Worm (Caenorhabditis elegans): Measurements from ENCODE around the gene lag-1.
A peak's percentile ranks its signal among the peaks of the same experiment; 100 is the strongest.

Gene lag-1

DNA sequence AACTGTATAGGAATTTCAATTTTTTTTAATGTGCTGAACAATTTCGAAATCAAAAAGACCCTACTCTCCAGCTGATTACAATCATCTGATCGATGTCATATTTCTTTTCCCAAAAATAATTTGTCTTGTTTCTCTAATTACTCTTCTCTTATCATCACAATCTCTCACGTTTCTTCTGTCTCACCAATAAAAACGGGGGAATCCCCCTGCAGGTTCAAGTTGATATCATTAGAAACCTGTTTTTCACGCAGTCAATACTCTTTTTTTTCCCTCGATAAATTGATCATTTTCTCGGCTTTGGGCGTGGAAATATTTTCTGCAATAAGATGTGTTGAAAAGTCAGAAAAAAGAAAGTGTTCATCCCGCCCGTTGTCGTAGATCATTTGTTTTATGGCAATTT, 4.6 kb downstream of the lag-1 start (continued):
- TF ChIP-seq lin-35 (GFP tag; optimal IDR thresholded peaks at IDR 0.05) = no peak
- TF ChIP-seq lin-54 (GFP tag; optimal IDR thresholded peaks at IDR 0.05) = no peak
- TF ChIP-seq athp-1 (tag; optimal IDR thresholded peaks at IDR 0.05) = no peak
- TF ChIP-seq hmg-1.2 (GFP tag; IDR thresholded peaks at IDR 0.05) = no peak
- no peak for TF ChIP-seq nfyb-1 (GFP tag; IDR thresholded peaks at IDR 0.05)
- TF ChIP-seq snpc-4 (GFP tag; optimal IDR thresholded peaks at IDR 0.05) = no peak
- TF ChIP-seq snpc-4 (tag; optimal IDR thresholded peaks at IDR 0.05) = peak in 1 of 4 experiments; percentile 46
- TF ChIP-seq K11D2.4 (GFP tag; IDR thresholded peaks at IDR 0.05) = peak; percentile 56; the same call in 1 of the 2 replicates
- TF ChIP-seq F22D6.2 (tag; optimal IDR thresholded peaks at IDR 0.05) = no peak
- TF ChIP-seq attf-5 (GFP tag; optimal IDR thresholded peaks at IDR 0.05) = peak; percentile 45
- no peak for TF ChIP-seq rcor-1 (GFP tag; IDR thresholded peaks at IDR 0.05)
- TF ChIP-seq tlf-1 (GFP tag; optimal IDR thresholded peaks at IDR 0.05) = no peak
- no peak for TF ChIP-seq pbrm-1 (GFP tag; IDR thresholded peaks at IDR 0.05)
- TF ChIP-seq B0019.2 (GFP tag; conservative IDR thresholded peaks at IDR 0.05) = no peak

ce11 chrIV:6104446-6104845, 9.2 kb downstream of the lag-1 start:
- TF ChIP-seq zfh-2 (GFP tag; conservative IDR thresholded peaks at IDR 0.05) (peak; percentile 73), hmg-1.2 (GFP tag; IDR thresholded peaks at IDR 0.05) (peak; percentile 7; the same call in 1 of the 2 replicates), F55B11.4 (tag; optimal IDR thresholded peaks at IDR 0.05; ENCODE audit: borderline replicate concordance, insufficient read depth) (no peak), ztf-28 (GFP tag; IDR thresholded peaks at IDR 0.05) (no peak), bed-1 (GFP tag; IDR thresholded peaks at IDR 0.05) (no peak), efl-1 (GFP tag; optimal IDR thresholded peaks at IDR 0.05) (no peak), cebp-1 (GFP tag; IDR thresholded peaks at IDR 0.05) (no peak), cebp-1 (tag; optimal IDR thresholded peaks at IDR 0.05) (no peak), lin-26 (GFP tag; IDR thresholded peaks at IDR 0.05) (no peak), mcd-1 (GFP tag; IDR thresholded peaks at IDR 0.05) (no peak), Y53G8AR.9 (GFP tag; conservative IDR thresholded peaks at IDR 0.05) (no peak), dpff-1 (tag; optimal IDR thresholded peaks at IDR 0.05) (no peak), K12H6.12 (tag; optimal IDR thresholded peaks at IDR 0.05) (no peak), mxl-1 (tag; optimal IDR thresholded peaks at IDR 0.05) (no peak), egrh-3 (GFP tag; IDR thresholded peaks at IDR 0.05) (0 out of 2 replicates have a peak, but pooled peaks have one; percentile 39), K11D2.4 (GFP tag; IDR thresholded peaks at IDR 0.05) (no peak), repo-1 (tag; optimal IDR thresholded peaks at IDR 0.05) (no peak)

DNA sequence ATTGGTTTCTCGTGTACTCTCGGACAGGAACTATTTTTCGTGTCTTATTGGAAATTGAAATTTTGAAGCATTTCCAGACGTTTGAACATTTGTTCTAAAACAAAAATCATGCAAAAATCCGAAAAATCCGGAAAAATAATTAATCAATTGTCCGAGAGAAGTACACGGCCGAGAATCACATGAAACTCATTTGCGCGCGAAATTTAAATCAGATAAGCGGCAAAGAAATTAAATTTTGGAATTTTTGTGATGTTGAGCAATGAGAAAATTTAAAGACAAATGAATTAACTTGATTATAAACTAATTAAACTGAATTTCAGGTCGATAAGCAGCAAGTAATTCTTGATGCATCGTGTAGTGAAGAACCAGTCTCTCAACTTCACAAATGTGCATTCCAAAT, 13.5 kb downstream of the lag-1 start:
- TF ChIP-seq hmg-1.2 (GFP tag; IDR thresholded peaks at IDR 0.05) (no peak), lir-1 (GFP tag; conservative IDR thresholded peaks at IDR 0.05) (no peak), nhr-90 (tag; optimal IDR thresholded peaks at IDR 0.05) (no peak), ztf-18 (tag; optimal IDR thresholded peaks at IDR 0.05) (no peak), dox-1 (GFP tag; IDR thresholded peaks at IDR 0.05) (no peak), Y79H2A.3 (GFP tag; conservative IDR thresholded peaks at IDR 0.05) (no peak), hsf-1 (GFP tag; IDR thresholded peaks at IDR 0.05) (no peak), egl-18 (GFP tag; IDR thresholded peaks at IDR 0.05) (no peak), mcd-1 (GFP tag; IDR thresholded peaks at IDR 0.05) (no peak), ceh-40 (GFP tag; IDR thresholded peaks at IDR 0.05) (no peak), let-607 (tag; optimal IDR thresholded peaks at IDR 0.05) (no peak), xnd-1 (tag; optimal IDR thresholded peaks at IDR 0.05) (no peak), lin-26 (GFP tag; IDR thresholded peaks at IDR 0.05) (no peak), attf-5 (GFP tag; optimal IDR thresholded peaks at IDR 0.05) (no peak), atf-7 (tag; optimal IDR thresholded peaks at IDR 0.05) (no peak), mes-4 (tag; optimal IDR thresholded peaks at IDR 0.05) (no peak), lin-54 (GFP tag; optimal IDR thresholded peaks at IDR 0.05) (no peak), madf-3 (GFP tag; IDR thresholded peaks at IDR 0.05) (no peak)
